Fruit fly (Drosophila melanogaster): Measurements from ENCODE around the gene CHOp24.

The CHOp24 gene

dm6 chrX:4507121-4507520 is 33.6 kb upstream of the CHOp24 start:
- TF ChIP-seq kay (GFP tag; ENCODE audit: borderline replicate concordance) (no peak), CG11617 (GFP tag; optimal IDR thresholded peaks at IDR 0.05) (no peak), Hr96 (GFP tag; optimal IDR thresholded peaks at IDR 0.05) (no peak), CG5204 (GFP tag; optimal IDR thresholded peaks at IDR 0.05) (no peak), toe (GFP tag; optimal IDR thresholded peaks at IDR 0.05) (no peak), CG7101 (tag; optimal IDR thresholded peaks at IDR 0.05) (no peak), bab1 (GFP tag; optimal IDR thresholded peaks at IDR 0.05) (peak; percentile 15)

DNA sequence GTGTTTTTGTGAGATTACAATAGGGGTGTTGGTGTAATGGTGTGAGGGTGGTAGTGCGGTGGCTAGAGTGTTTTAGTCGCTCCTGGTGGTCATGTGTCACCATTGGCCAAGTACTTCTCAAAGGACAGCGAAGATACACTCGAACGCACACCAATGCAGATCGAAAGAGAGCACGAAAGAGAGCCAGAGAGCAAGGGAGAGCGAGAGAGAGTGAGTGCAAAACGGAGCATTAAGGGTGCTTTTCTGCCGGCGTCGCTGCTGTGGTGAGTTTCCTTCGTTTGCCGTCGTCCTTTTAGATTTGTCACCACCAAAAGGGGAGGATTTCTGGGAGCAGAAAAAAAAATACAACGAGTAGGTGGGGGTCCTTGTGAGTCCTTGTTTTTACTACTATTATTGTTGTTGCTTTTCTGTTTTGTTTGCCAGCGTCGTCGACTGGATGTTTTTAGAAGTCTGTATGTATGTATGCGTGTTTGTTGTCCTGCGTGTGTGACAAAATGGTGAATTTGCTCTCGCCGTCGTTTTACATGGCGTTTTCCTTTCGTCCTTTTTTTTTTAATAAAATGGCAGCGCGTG is 32.5 kb upstream of the CHOp24 start:
- TF ChIP-seq tj (GFP tag; optimal IDR thresholded peaks at IDR 0.05) (no peak), cnc (optimal IDR thresholded peaks at IDR 0.05) (no peak), CG1620 (GFP tag; optimal IDR thresholded peaks at IDR 0.05) (no peak), CG11617 (GFP tag; optimal IDR thresholded peaks at IDR 0.05) (no peak), kay (GFP tag; ENCODE audit: borderline replicate concordance) (no peak), CG7101 (tag; optimal IDR thresholded peaks at IDR 0.05) (no peak), bab1 (GFP tag; optimal IDR thresholded peaks at IDR 0.05) (no peak), CG5204 (GFP tag; optimal IDR thresholded peaks at IDR 0.05) (no peak), Crg-1 (GFP tag; optimal IDR thresholded peaks at IDR 0.05) (no peak), ovo (GFP tag; optimal IDR thresholded peaks at IDR 0.05) (no peak), toe (GFP tag; optimal IDR thresholded peaks at IDR 0.05) (no peak), Hr96 (GFP tag; optimal IDR thresholded peaks at IDR 0.05) (no peak), CG7045 (GFP tag; optimal IDR thresholded peaks at IDR 0.05) (no peak), CG12768 (GFP tag; optimal IDR thresholded peaks at IDR 0.05) (no peak), Mnt (GFP tag; optimal IDR thresholded peaks at IDR 0.05) (no peak), CG14711 (tag; optimal IDR thresholded peaks at IDR 0.05) (no peak), Clk (GFP tag; optimal IDR thresholded peaks at IDR 0.05) (no peak), CG33017 (tag; optimal IDR thresholded peaks at IDR 0.05) (no peak), cic (GFP tag; optimal IDR thresholded peaks at IDR 0.05) (no peak)

dm6 chrX:4511575-4511974 is 29.1 kb upstream of the CHOp24 start:
- TF ChIP-seq pad (GFP tag; optimal IDR thresholded peaks at IDR 0.05): no peak
- TF ChIP-seq tj (GFP tag; optimal IDR thresholded peaks at IDR 0.05): no peak
- no peak for TF ChIP-seq bab1 (GFP tag; optimal IDR thresholded peaks at IDR 0.05)
- TF ChIP-seq toe (GFP tag; optimal IDR thresholded peaks at IDR 0.05): no peak
- no peak for TF ChIP-seq CG1620 (GFP tag; optimal IDR thresholded peaks at IDR 0.05)

DNA sequence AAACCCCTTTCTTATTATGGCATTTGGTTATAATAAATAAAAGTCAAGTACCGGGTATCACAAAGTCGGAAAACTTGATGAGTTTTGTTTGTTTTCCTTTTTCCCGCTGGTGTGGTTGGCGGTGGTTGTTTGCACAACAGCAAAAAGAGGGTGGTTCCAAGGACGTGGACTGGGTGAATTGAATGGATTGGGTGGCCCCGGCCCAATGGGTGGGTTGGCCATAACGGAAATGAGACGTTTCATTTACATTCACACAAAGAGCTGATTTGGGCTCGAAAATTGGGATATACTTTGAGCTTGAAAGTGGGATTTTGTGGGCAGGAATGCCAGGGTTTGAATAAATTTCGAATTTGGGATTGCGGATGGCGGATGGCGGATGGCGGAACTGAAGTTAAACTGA is 19.8 kb upstream of the CHOp24 start:
- TF ChIP-seq CG33017 (tag; optimal IDR thresholded peaks at IDR 0.05) (no peak), cnc (optimal IDR thresholded peaks at IDR 0.05) (no peak), ovo (GFP tag; optimal IDR thresholded peaks at IDR 0.05) (no peak), CG11617 (GFP tag; optimal IDR thresholded peaks at IDR 0.05) (no peak), CG12768 (GFP tag; optimal IDR thresholded peaks at IDR 0.05) (no peak), Hr96 (GFP tag; optimal IDR thresholded peaks at IDR 0.05) (no peak), tj (GFP tag; optimal IDR thresholded peaks at IDR 0.05) (no peak)

- TF ChIP-seq CG33017 (tag; optimal IDR thresholded peaks at IDR 0.05): no peak
- no peak for TF ChIP-seq bab1 (GFP tag; optimal IDR thresholded peaks at IDR 0.05)
- no peak for TF ChIP-seq pad (GFP tag; optimal IDR thresholded peaks at IDR 0.05)
- TF ChIP-seq CG12768 (GFP tag; optimal IDR thresholded peaks at IDR 0.05): no peak
- no peak for TF ChIP-seq ovo (GFP tag; optimal IDR thresholded peaks at IDR 0.05)
- TF ChIP-seq cnc (optimal IDR thresholded peaks at IDR 0.05): no peak
- TF ChIP-seq CG14711 (tag; optimal IDR thresholded peaks at IDR 0.05): no peak
Measured at dm6 chrX:4526754-4527153, 14.0 kb upstream of the CHOp24 start.

dm6 chrX:4529909-4530308 is 10.8 kb upstream of the CHOp24 start, which contains the start of gene CG3556:
TSS of gene CG3556 (plus strand) at chrX:4530231.
- TF ChIP-seq kay (GFP tag; ENCODE audit: borderline replicate concordance) (no peak), bab1 (GFP tag; optimal IDR thresholded peaks at IDR 0.05) (peak; percentile 71), CG14711 (tag; optimal IDR thresholded peaks at IDR 0.05) (no peak)

- TF ChIP-seq Clk (GFP tag; optimal IDR thresholded peaks at IDR 0.05) (no peak), CG33017 (tag; optimal IDR thresholded peaks at IDR 0.05) (no peak), CG11617 (GFP tag; optimal IDR thresholded peaks at IDR 0.05) (no peak), Hr96 (GFP tag; optimal IDR thresholded peaks at IDR 0.05) (no peak), CG7101 (tag; optimal IDR thresholded peaks at IDR 0.05) (no peak), Mnt (GFP tag; optimal IDR thresholded peaks at IDR 0.05) (no peak), CG14711 (tag; optimal IDR thresholded peaks at IDR 0.05) (no peak), toe (GFP tag; optimal IDR thresholded peaks at IDR 0.05) (no peak)
Measured at dm6 chrX:4534002-4534401, 6.7 kb upstream of the CHOp24 start.

- TF ChIP-seq ovo (GFP tag; optimal IDR thresholded peaks at IDR 0.05): no peak
- no peak for TF ChIP-seq Crg-1 (GFP tag; optimal IDR thresholded peaks at IDR 0.05)
- TF ChIP-seq cnc (optimal IDR thresholded peaks at IDR 0.05): no peak
- no peak for TF ChIP-seq Clk (GFP tag; optimal IDR thresholded peaks at IDR 0.05)
- no peak for TF ChIP-seq CG33017 (tag; optimal IDR thresholded peaks at IDR 0.05)
- no peak for TF ChIP-seq Hr96 (GFP tag; optimal IDR thresholded peaks at IDR 0.05)
- TF ChIP-seq toe (GFP tag; optimal IDR thresholded peaks at IDR 0.05): no peak
- TF ChIP-seq bab1 (GFP tag; optimal IDR thresholded peaks at IDR 0.05): no peak
Measured at dm6 chrX:4542353-4542752, 1.6 kb downstream of the CHOp24 start, which contains the start of gene CG3568. TSS of gene CG3568 (plus strand) at chrX:4542630.
